Worm (Caenorhabditis elegans) whole organism, L4 larva: Measurements from ENCODE around the gene wrt-7.

Source experiments
- F10B5.3 ChIP-seq: sonication (generic microtip); optimal IDR thresholded peaks from 2 replicates; lab custom pipeline; 2016; ENCODE audit warnings: mild to moderate bottlenecking, missing genetic modification characterization, missing compliant biosample characterization
- F37D6.2 ChIP-seq: sonication (generic microtip); optimal IDR thresholded peaks from 2 replicates; lab custom pipeline; 2016; ENCODE audit warnings: mild to moderate bottlenecking, missing genetic modification characterization, missing compliant biosample characterization
- F49E8.2 ChIP-seq: sonication (generic microtip); optimal IDR thresholded peaks from 2 replicates; lab custom pipeline; 2016; ENCODE audit warnings: missing compliant biosample characterization, mild to moderate bottlenecking, missing genetic modification characterization, borderline replicate concordance
- R02D3.7 ChIP-seq: fragments of 150-350 bp; sonication (generic microtip); optimal IDR thresholded peaks from 3 replicates; lab custom pipeline; 2014; ENCODE audit warnings: missing biosample characterization, missing genetic modification characterization
- T26A8.4 ChIP-seq: fragments of 200-800 bp; sonication (Bioruptor generic); IDR thresholded peaks from 2 replicates; pipeline ENCODE4 v1.3.6; 2022; ENCODE audit warnings: missing genetic modification characterization, missing compliant biosample characterization
- Y105C5A.15 ChIP-seq: fragments of 200-800 bp; sonication (Bioruptor generic); IDR thresholded peaks from 2 replicates; pipeline ENCODE4 v1.3.6; 2022; ENCODE audit warnings: missing genetic modification characterization, missing compliant biosample characterization
- Y75B8A.6 ChIP-seq: fragments of 200-800 bp; sonication (Bioruptor generic); IDR thresholded peaks from 2 replicates; pipeline ENCODE4 v1.3.6; 2022; ENCODE audit warnings: missing genetic modification reagents, missing genetic modification characterization, missing compliant biosample characterization
- ZK337.2 ChIP-seq: fragments of 200-800 bp; sonication (Bioruptor generic); IDR thresholded peaks from 2 replicates; pipeline ENCODE4 v1.3.6; 2022; ENCODE audit warnings: missing genetic modification reagents, missing genetic modification characterization, missing compliant biosample characterization
- ceh-28 ChIP-seq: fragments of 150-350 bp; optimal IDR thresholded peaks from 2 replicates; lab custom pipeline; 2014; ENCODE audit warnings: missing biosample characterization, missing genetic modification reagents, missing genetic modification characterization
- ceh-32 ChIP-seq: sonication (generic microtip); optimal IDR thresholded peaks from 2 replicates; lab custom pipeline; 2016; ENCODE audit warnings: mild to moderate bottlenecking, missing genetic modification characterization, missing compliant biosample characterization; ENCODE audit not compliant: poor library complexity
- ceh-62 ChIP-seq: sonication (generic microtip); optimal IDR thresholded peaks from 2 replicates; lab custom pipeline; 2017; ENCODE audit warnings: missing biosample characterization, missing genetic modification characterization
- ces-1 ChIP-seq: fragments of 150-350 bp; sonication (generic microtip); optimal IDR thresholded peaks from 4 replicates; lab custom pipeline; 2014; ENCODE audit warnings: missing biosample characterization, missing genetic modification reagents, missing genetic modification characterization
- daf-16 ChIP-seq, 3 experiments: sonication (generic microtip); optimal IDR thresholded peaks; 2 replicates each; lab custom pipeline; 2016 to 2017; ENCODE audit warnings: missing genetic modification characterization in 3 of 3, missing genetic modification reagents in 3 of 3, mild to moderate bottlenecking in 2 of 3, missing compliant biosample characterization in 2 of 3, missing biosample characterization in 1 of 3, moderate library complexity in 1 of 3
- dmd-8 ChIP-seq: fragments of 200-800 bp; sonication (Bioruptor generic); IDR thresholded peaks from 2 replicates; pipeline ENCODE4 v1.3.6; 2022; ENCODE audit warnings: missing genetic modification characterization, missing compliant biosample characterization
- dmd-9 ChIP-seq: fragments of 200-800 bp; sonication (Bioruptor generic); IDR thresholded peaks from 2 replicates; pipeline ENCODE4 v1.3.6; 2022; ENCODE audit warnings: missing genetic modification reagents, missing genetic modification characterization, missing compliant biosample characterization
- dve-1 ChIP-seq: sonication (generic microtip); optimal IDR thresholded peaks from 2 replicates; lab custom pipeline; 2017; ENCODE audit warnings: antibody characterized with exemption, mild to moderate bottlenecking, missing genetic modification characterization, missing compliant biosample characterization; ENCODE audit not compliant: insufficient read depth
- egl-43 ChIP-seq: fragments of 200-800 bp; sonication (Bioruptor generic); IDR thresholded peaks from 2 replicates; pipeline ENCODE4 v1.3.6; 2022; ENCODE audit warnings: missing genetic modification reagents, missing genetic modification characterization, missing compliant biosample characterization
- gei-8 ChIP-seq: fragments of 200-800 bp; sonication (Bioruptor generic); optimal IDR thresholded peaks from 2 replicates; lab custom pipeline; 2018; ENCODE audit warnings: mild to moderate bottlenecking, missing genetic modification characterization, missing compliant biosample characterization
- hlh-30 ChIP-seq: sonication (generic microtip); optimal IDR thresholded peaks from 2 replicates; lab custom pipeline; 2017; ENCODE audit warnings: antibody characterized with exemption, mild to moderate bottlenecking, missing genetic modification characterization, missing compliant biosample characterization; ENCODE audit not compliant: insufficient read depth
- jun-1 ChIP-seq: fragments of 150-350 bp; optimal IDR thresholded peaks from 2 replicates; lab custom pipeline; 2014; ENCODE audit warnings: missing biosample characterization, missing genetic modification reagents, missing genetic modification characterization
- lim-7 ChIP-seq: fragments of 200-800 bp; sonication (Bioruptor generic); IDR thresholded peaks from 2 replicates; pipeline ENCODE4 v1.3.6; 2022; ENCODE audit warnings: missing genetic modification characterization, missing compliant biosample characterization
- lin-13 ChIP-seq: fragments of 150-350 bp; optimal IDR thresholded peaks from 2 replicates; lab custom pipeline; 2014; ENCODE audit warnings: missing biosample characterization, missing genetic modification reagents, missing genetic modification characterization
- lir-3 ChIP-seq: sonication (generic microtip); optimal IDR thresholded peaks from 2 replicates; lab custom pipeline; 2016; ENCODE audit warnings: mild to moderate bottlenecking, missing genetic modification characterization, missing compliant biosample characterization
- lsy-2 ChIP-seq, 2 experiments: fragments of 150-350 bp in 1 of 2; sonication (generic microtip) in 1 of 2; optimal IDR thresholded peaks; 2 replicates each; lab custom pipeline; 2014 to 2017; ENCODE audit warnings: missing biosample characterization in 2 of 2, missing genetic modification characterization in 2 of 2
- mep-1 ChIP-seq: fragments of 150-350 bp; sonication (generic microtip); optimal IDR thresholded peaks from 3 replicates; lab custom pipeline; 2014; ENCODE audit warnings: missing biosample characterization, missing genetic modification characterization
- mxl-2 ChIP-seq: fragments of 200-800 bp; sonication (Bioruptor generic); conservative IDR thresholded peaks from 2 replicates; pipeline ENCODE4 v1.3.6; 2022; ENCODE audit warnings: missing genetic modification reagents, missing genetic modification characterization, missing compliant biosample characterization
- mxl-3 ChIP-seq: fragments of 200-800 bp; sonication (Bioruptor generic); optimal IDR thresholded peaks from 2 replicates; lab custom pipeline; 2018; ENCODE audit warnings: mild to moderate bottlenecking, missing genetic modification characterization, missing compliant biosample characterization
- nhr-111 ChIP-seq: fragments of 200-800 bp; sonication (Bioruptor generic); optimal IDR thresholded peaks from 2 replicates; lab custom pipeline; 2018; ENCODE audit warnings: mild to moderate bottlenecking, missing genetic modification characterization, missing compliant biosample characterization
- nhr-237 ChIP-seq: sonication (generic microtip); optimal IDR thresholded peaks from 2 replicates; lab custom pipeline; 2017; ENCODE audit warnings: missing biosample characterization, missing genetic modification characterization
- nhr-28 ChIP-seq: fragments of 150-350 bp; optimal IDR thresholded peaks from 2 replicates; lab custom pipeline; 2014; ENCODE audit warnings: missing biosample characterization, missing genetic modification characterization
- nhr-41 ChIP-seq: fragments of 200-800 bp; sonication (Bioruptor generic); IDR thresholded peaks from 2 replicates; pipeline ENCODE4 v1.3.6; 2022; ENCODE audit warnings: missing genetic modification reagents, missing genetic modification characterization, missing compliant biosample characterization
- nhr-42 ChIP-seq: fragments of 200-800 bp; sonication (Bioruptor generic); IDR thresholded peaks from 2 replicates; pipeline ENCODE4 v1.3.6; 2022; ENCODE audit warnings: missing genetic modification characterization, missing compliant biosample characterization
- nhr-6 ChIP-seq: fragments of 150-350 bp; optimal IDR thresholded peaks from 2 replicates; lab custom pipeline; 2014; ENCODE audit warnings: missing biosample characterization, missing genetic modification characterization
- nhr-77 ChIP-seq: fragments of 150-350 bp; optimal IDR thresholded peaks from 2 replicates; lab custom pipeline; 2014; ENCODE audit warnings: missing biosample characterization, missing genetic modification characterization
- php-3 ChIP-seq: fragments of 200-800 bp; sonication (Bioruptor generic); IDR thresholded peaks from 2 replicates; pipeline ENCODE4 v1.3.6; 2022; ENCODE audit warnings: missing genetic modification reagents, missing genetic modification characterization, missing compliant biosample characterization
- saeg-2 ChIP-seq: fragments of 200-800 bp; sonication (Bioruptor generic); IDR thresholded peaks from 2 replicates; pipeline ENCODE4 v1.3.6; 2022; ENCODE audit warnings: missing genetic modification reagents, missing genetic modification characterization, missing compliant biosample characterization
- sdz-12 ChIP-seq: fragments of 200-800 bp; sonication (Bioruptor generic); optimal IDR thresholded peaks from 2 replicates; lab custom pipeline; 2018; ENCODE audit warnings: mild to moderate bottlenecking, missing genetic modification characterization, missing compliant biosample characterization
- snpc-1.2 ChIP-seq: fragments of 200-800 bp; sonication (Bioruptor generic); IDR thresholded peaks from 2 replicates; pipeline ENCODE4 v1.3.6; 2022; ENCODE audit warnings: missing genetic modification reagents, missing genetic modification characterization, missing compliant biosample characterization
- snpc-4 ChIP-seq: fragments of 150-350 bp; optimal IDR thresholded peaks from 2 replicates; lab custom pipeline; 2014; ENCODE audit warnings: missing biosample characterization, missing genetic modification characterization
- spr-3 ChIP-seq: fragments of 200-800 bp; sonication (Bioruptor generic); optimal IDR thresholded peaks from 2 replicates; lab custom pipeline; 2018; ENCODE audit warnings: mild to moderate bottlenecking, missing genetic modification characterization, missing compliant biosample characterization
- unc-39 ChIP-seq: sonication (generic microtip); optimal IDR thresholded peaks from 2 replicates; lab custom pipeline; 2017; ENCODE audit warnings: missing biosample characterization, missing genetic modification characterization
- unc-62 ChIP-seq, 3 experiments: fragments of 150-350 bp in 1 of 3; sonication (generic microtip); optimal IDR thresholded peaks in 2 of 3; peaks in 1 of 3; 1 replicate in 1 of 3; 2 replicates in 2 of 3; lab custom pipeline; 2014 to 2017; ENCODE audit warnings: missing biosample characterization in 3 of 3, missing genetic modification characterization in 3 of 3, missing genetic modification reagents in 3 of 3, missing genotype in 1 of 3
- zag-1 ChIP-seq: fragments of 150-350 bp; optimal IDR thresholded peaks from 2 replicates; lab custom pipeline; 2014; ENCODE audit warnings: missing biosample characterization, missing genetic modification characterization
- zfp-3 ChIP-seq: fragments of 200-800 bp; sonication (Bioruptor generic); conservative IDR thresholded peaks from 2 replicates; pipeline ENCODE4 v1.3.6; 2022; ENCODE audit warnings: missing genetic modification reagents, missing genetic modification characterization, missing compliant biosample characterization
- zip-11 ChIP-seq: fragments of 200-800 bp; sonication (Bioruptor generic); IDR thresholded peaks from 2 replicates; pipeline ENCODE4 v1.3.6; 2022; ENCODE audit warnings: missing genetic modification characterization, missing compliant biosample characterization
- ztf-7 ChIP-seq: fragments of 150-350 bp; optimal IDR thresholded peaks from 2 replicates; lab custom pipeline; 2014; ENCODE audit warnings: missing biosample characterization, missing genetic modification characterization

wrt-7 gene

ce11 chrV:15367770-15368169 lies 30.5 kb upstream of the wrt-7 start:
- TF ChIP-seq unc-62 (GFP tag; optimal IDR thresholded peaks at IDR 0.05 in 1 of 2; lab: Kevin White, UChicago) (peak in 1 of 2 experiments; percentile 95), unc-62 (tag; optimal IDR thresholded peaks at IDR 0.05; lab: Kevin White, UChicago) (no peak), nhr-6 (no peak)

- peak; percentile 14 for TF ChIP-seq nhr-28 (tag; lab: Kevin White, UChicago)
Measured at ce11 chrV:15361412-15361811, 24.1 kb upstream of the wrt-7 start, which contains the start of gene ech-1.1. Gene ech-1.1 (minus strand): TSS chrV:15361512.

ce11 chrV:15354648-15355047 lies 17.3 kb upstream of the wrt-7 start, which contains the start of gene C29F3.7:
Gene C29F3.7 (plus strand): TSS chrV:15354901.
- TF ChIP-seq lim-7 (no peak), jun-1 (tag; lab: Kevin White, UChicago) (no peak), F37D6.2 (tag; lab: Kevin White, UChicago) (no peak), zip-11 (GFP tag; lab: Robert Waterston, UW) (no peak), lsy-2 (tag; optimal IDR thresholded peaks at IDR 0.05; lab: Kevin White, UChicago) (no peak), egl-43 (GFP tag; lab: Robert Waterston, UW) (no peak), mep-1 (no peak), zfp-3 (no peak), nhr-6 (peak; percentile 90), hlh-30 (no peak), F10B5.3 (tag; lab: Kevin White, UChicago) (no peak), zag-1 (tag; lab: Kevin White, UChicago) (no peak), Y75B8A.6 (no peak), Y105C5A.15 (GFP tag; lab: Robert Waterston, UW) (no peak), snpc-4 (tag; lab: Kevin White, UChicago) (no peak), dve-1 (tag; lab: Kevin White, UChicago) (peak; percentile 95), R02D3.7 (tag; lab: Kevin White, UChicago) (no peak), nhr-28 (tag; lab: Kevin White, UChicago) (peak; percentile 98), ceh-62 (no peak), dmd-9 (GFP tag; lab: Robert Waterston, UW) (no peak), lir-3 (tag; lab: Kevin White, UChicago) (no peak), gei-8 (GFP tag; lab: Kevin White, UChicago) (no peak), mxl-2 (no peak), T26A8.4 (no peak), snpc-1.2 (GFP tag; lab: Robert Waterston, UW) (no peak), sdz-12 (GFP tag; lab: Kevin White, UChicago) (no peak), saeg-2 (no peak), F49E8.2 (no peak), ceh-28 (no peak), nhr-41 (GFP tag; lab: Robert Waterston, UW) (no peak), nhr-237 (tag; lab: Kevin White, UChicago) (no peak), mxl-3 (no peak), ceh-32 (tag; lab: Kevin White, UChicago) (no peak), php-3 (GFP tag; lab: Robert Waterston, UW) (no peak; the same call in 1 of the 2 replicates), spr-3 (GFP tag; lab: Kevin White, UChicago) (no peak), ZK337.2 (GFP tag; lab: Robert Waterston, UW) (no peak), lin-13 (GFP tag; lab: Kevin White, UChicago) (no peak), nhr-42 (GFP tag; lab: Robert Waterston, UW) (no peak), unc-39 (tag; lab: Kevin White, UChicago) (no peak), unc-62 (GFP tag; optimal IDR thresholded peaks at IDR 0.05 in 1 of 2; lab: Kevin White, UChicago) (peak in 1 of 2 experiments; percentile 35), unc-62 (tag; optimal IDR thresholded peaks at IDR 0.05; lab: Kevin White, UChicago) (no peak), nhr-111 (GFP tag; lab: Kevin White, UChicago) (no peak), dmd-8 (GFP tag; lab: Robert Waterston, UW) (no peak), nhr-77 (peak; percentile 86), daf-16 (GFP tag; optimal IDR thresholded peaks at IDR 0.05; lab: Kevin White, UChicago) (no peak), daf-16 (tag; optimal IDR thresholded peaks at IDR 0.05; lab: Kevin White, UChicago) (peak; percentile 96), ces-1 (GFP tag; lab: Kevin White, UChicago) (no peak), ztf-7 (tag; lab: Kevin White, UChicago) (peak; percentile 77)
